Fruit fly (Drosophila melanogaster) whole organism, embryonic: Measurements from ENCODE around the gene plum.
A peak's percentile ranks its signal among the peaks of the same experiment; 100 is the strongest.

Experiments
- Bteb2 ChIP-seq: fragments of 200-800 bp; sonication (Bioruptor generic); optimal IDR thresholded peaks from 2 replicates; lab custom pipeline; 2016; ENCODE audit warnings: missing biosample characterization, missing genetic modification characterization
- CG11695 ChIP-seq: fragments of 200-800 bp; sonication (Bioruptor generic); IDR thresholded peaks from 3 replicates; pipeline ENCODE4 v1.3.6; 2022; ENCODE audit warnings: missing biosample characterization, missing genetic modification characterization
- CG13424 ChIP-seq: fragments of 200-800 bp; sonication (Bioruptor generic); optimal IDR thresholded peaks from 2 replicates; lab custom pipeline; 2019; ENCODE audit warnings: missing biosample characterization, mild to moderate bottlenecking, missing genetic modification characterization, moderate library complexity
- CG15269 ChIP-seq: fragments of 200-800 bp; sonication (Bioruptor generic); optimal IDR thresholded peaks from 2 replicates; lab custom pipeline; 2018; ENCODE audit warnings: missing biosample characterization, mild to moderate bottlenecking, missing genetic modification characterization, moderate library complexity
- CG1647 ChIP-seq: fragments of 200-800 bp; sonication (Bioruptor generic); optimal IDR thresholded peaks from 3 replicates; lab custom pipeline; 2016; ENCODE audit warnings: missing biosample characterization, missing genetic modification characterization
- CG17359 ChIP-seq: fragments of 200-800 bp; sonication (Bioruptor generic); optimal IDR thresholded peaks from 3 replicates; lab custom pipeline; 2018; ENCODE audit warnings: missing biosample characterization, mild to moderate bottlenecking, missing genetic modification characterization, moderate library complexity
- CG17612 ChIP-seq: fragments of 200-800 bp; sonication (Bioruptor generic); IDR thresholded peaks from 2 replicates; pipeline ENCODE4 v1.3.6; 2022; ENCODE audit warnings: missing biosample characterization, missing genetic modification characterization
- CG18262 ChIP-seq: fragments of 200-800 bp; optimal IDR thresholded peaks from 3 replicates; lab custom pipeline; 2019; ENCODE audit warnings: missing biosample characterization, mild to moderate bottlenecking, missing genetic modification characterization, moderate library complexity
- CG3065 ChIP-seq: fragments of 200-800 bp; sonication (Bioruptor generic); optimal IDR thresholded peaks from 2 replicates; lab custom pipeline; 2016; ENCODE audit warnings: missing biosample characterization, missing genetic modification characterization
- CG32772 ChIP-seq: fragments of 200-800 bp; sonication (Bioruptor generic); IDR thresholded peaks from 2 replicates; pipeline ENCODE4 v1.3.6; 2022; ENCODE audit warnings: missing biosample characterization, missing genetic modification characterization
- CG3281 ChIP-seq: fragments of 200-800 bp; sonication (Bioruptor generic); optimal IDR thresholded peaks from 3 replicates; lab custom pipeline; 2017; ENCODE audit warnings: missing biosample characterization, mild to moderate bottlenecking, missing genetic modification characterization
- CG33213 ChIP-seq: fragments of 200-800 bp; sonication (Bioruptor generic); optimal IDR thresholded peaks from 3 replicates; lab custom pipeline; 2016; ENCODE audit warnings: missing biosample characterization, missing genetic modification characterization
- CG6765 ChIP-seq: fragments of 200-800 bp; sonication (Bioruptor generic); optimal IDR thresholded peaks from 3 replicates; lab custom pipeline; 2017; ENCODE audit warnings: missing biosample characterization, mild to moderate bottlenecking, missing genetic modification characterization
- ERR ChIP-seq: fragments of 200-800 bp; sonication (Bioruptor generic); optimal IDR thresholded peaks from 2 replicates; lab custom pipeline; 2016; ENCODE audit warnings: missing biosample characterization, missing genetic modification characterization
- HLH3B ChIP-seq: fragments of 200-800 bp; sonication (Bioruptor generic); IDR thresholded peaks from 2 replicates; pipeline ENCODE4 v1.3.6; 2022; ENCODE audit warnings: missing biosample characterization, missing genetic modification characterization
- Hand ChIP-seq: fragments of 200-800 bp; sonication (Bioruptor generic); optimal IDR thresholded peaks from 2 replicates; lab custom pipeline; 2017; ENCODE audit warnings: mild to moderate bottlenecking, missing biosample characterization, missing genetic modification reagents, missing genetic modification characterization
- HmgZ ChIP-seq: fragments of 200-800 bp; sonication (Bioruptor generic); optimal IDR thresholded peaks from 2 replicates; lab custom pipeline; 2018; ENCODE audit warnings: missing biosample characterization, mild to moderate bottlenecking, missing genetic modification characterization
- Hr51 ChIP-seq, 2 experiments: fragments of 200-800 bp; sonication (Bioruptor generic); optimal IDR thresholded peaks; 2 replicates in 1 of 2; 3 replicates in 1 of 2; lab custom pipeline; 2016 to 2018; ENCODE audit warnings: missing biosample characterization in 2 of 2, missing genetic modification characterization in 2 of 2, mild to moderate bottlenecking in 1 of 2, moderate library complexity in 1 of 2
- Lhr ChIP-seq: fragments of 200-800 bp; sonication (Bioruptor generic); optimal IDR thresholded peaks from 3 replicates; lab custom pipeline; 2017; ENCODE audit warnings: mild to moderate bottlenecking, missing biosample characterization, missing genetic modification reagents, missing genetic modification characterization
- MBD-R2 ChIP-seq: fragments of 200-800 bp; sonication (Bioruptor generic); IDR thresholded peaks from 2 replicates; pipeline ENCODE4 v1.3.6; 2022; ENCODE audit warnings: missing biosample characterization, missing genetic modification characterization
- Scr ChIP-seq: fragments of 200-800 bp; sonication (Bioruptor generic); IDR thresholded peaks from 2 replicates; pipeline ENCODE4 v1.3.6; 2022; ENCODE audit warnings: missing biosample characterization, missing genetic modification characterization; ENCODE audit not compliant: partially characterized antibody
- Stat92E ChIP-seq, 3 experiments: fragments of >200 bp in 2 of 3; fragments of 200-800 bp in 1 of 3; sonication (Bioruptor generic) in 1 of 3; optimal IDR thresholded peaks; 2 replicates each; lab custom pipeline; 2017 to 2019; ENCODE audit warnings: missing biosample characterization in 3 of 3, missing genetic modification characterization in 3 of 3, mild to moderate bottlenecking in 1 of 3, moderate library complexity in 1 of 3
- ap ChIP-seq: fragments of 200-800 bp; sonication (Bioruptor generic); IDR thresholded peaks from 2 replicates; pipeline ENCODE4 v1.3.6; 2022; ENCODE audit warnings: missing biosample characterization, missing genetic modification characterization
- cas ChIP-seq: fragments of 200-800 bp; sonication (Bioruptor generic); IDR thresholded peaks from 2 replicates; pipeline ENCODE4 v1.3.6; 2022; ENCODE audit warnings: missing biosample characterization, missing genetic modification characterization
- cg ChIP-seq: fragments of 200-800 bp; sonication (Bioruptor generic); optimal IDR thresholded peaks from 3 replicates; lab custom pipeline; 2019; ENCODE audit warnings: missing biosample characterization, mild to moderate bottlenecking, missing genetic modification characterization, moderate library complexity
- corto ChIP-seq: fragments of 200-800 bp; sonication (Bioruptor generic); optimal IDR thresholded peaks from 2 replicates; lab custom pipeline; 2016; ENCODE audit warnings: missing biosample characterization, mild to moderate bottlenecking, missing genetic modification characterization, moderate library complexity
- cwo ChIP-seq: fragments of 200-800 bp; sonication (Bioruptor generic); optimal IDR thresholded peaks from 3 replicates; lab custom pipeline; 2017; ENCODE audit warnings: missing biosample characterization, missing genetic modification characterization, mild to moderate bottlenecking, moderate library complexity, missing genetic modification reagents
- dan ChIP-seq: fragments of 200-800 bp; sonication (Bioruptor generic); IDR thresholded peaks from 2 replicates; pipeline ENCODE4 v1.3.6; 2022; ENCODE audit warnings: missing biosample characterization, missing genetic modification characterization
- dimm ChIP-seq: fragments of 200-800 bp; sonication (Bioruptor generic); IDR thresholded peaks from 2 replicates; pipeline ENCODE4 v1.3.6; 2022; ENCODE audit warnings: missing biosample characterization, missing genetic modification characterization
- disco-r ChIP-seq: fragments of 200-800 bp; sonication (Bioruptor generic); optimal IDR thresholded peaks from 2 replicates; lab custom pipeline; 2016; ENCODE audit warnings: missing biosample characterization, missing genetic modification characterization
- dm ChIP-seq: fragments of 200-800 bp; sonication (Bioruptor generic); optimal IDR thresholded peaks from 3 replicates; lab custom pipeline; 2016; ENCODE audit warnings: missing biosample characterization, missing genetic modification characterization
- fd3F ChIP-seq: fragments of 200-800 bp; sonication (Bioruptor generic); optimal IDR thresholded peaks from 2 replicates; lab custom pipeline; 2018; ENCODE audit warnings: missing biosample characterization, mild to moderate bottlenecking, missing genetic modification characterization, moderate library complexity
- ftz-f1 ChIP-seq: fragments of 200-800 bp; sonication (Bioruptor generic); optimal IDR thresholded peaks from 2 replicates; lab custom pipeline; 2016; ENCODE audit warnings: missing biosample characterization, missing genetic modification characterization
- gfzf ChIP-seq: fragments of 200-800 bp; sonication (Bioruptor generic); optimal IDR thresholded peaks from 2 replicates; lab custom pipeline; 2016; ENCODE audit warnings: missing biosample characterization, mild to moderate bottlenecking, missing genetic modification characterization, moderate library complexity
- hb ChIP-seq: fragments of 200-800 bp; sonication (Bioruptor generic); IDR thresholded peaks from 3 replicates; pipeline ENCODE4 v1.3.6; 2022; ENCODE audit warnings: missing biosample characterization, missing genetic modification characterization; ENCODE audit not compliant: partially characterized antibody
- odd ChIP-seq: fragments of 200-800 bp; sonication (Bioruptor generic); optimal IDR thresholded peaks from 2 replicates; lab custom pipeline; 2017; ENCODE audit warnings: missing biosample characterization, mild to moderate bottlenecking, missing genetic modification characterization
- prd ChIP-seq, 3 experiments: fragments of >200 bp in 2 of 3; fragments of 200-800 bp in 1 of 3; sonication (Bioruptor generic) in 1 of 3; optimal IDR thresholded peaks in 2 of 3; IDR thresholded peaks in 1 of 3; 2 replicates in 2 of 3; 3 replicates in 1 of 3; pipeline versions ENCODE4 v1.3.6 to Lab custom; 2017 to 2022; ENCODE audit warnings: missing biosample characterization in 1 of 3, missing genetic modification characterization in 1 of 3
- ranshi ChIP-seq: fragments of 200-800 bp; sonication (Bioruptor generic); IDR thresholded peaks from 2 replicates; pipeline ENCODE4 v1.3.6; 2022; ENCODE audit warnings: missing biosample characterization, missing genetic modification characterization
- sd ChIP-seq: fragments of 200-800 bp; sonication (Bioruptor generic); optimal IDR thresholded peaks from 3 replicates; lab custom pipeline; 2018; ENCODE audit warnings: missing biosample characterization, mild to moderate bottlenecking, missing genetic modification characterization, moderate library complexity
- sens ChIP-seq: fragments of 200-800 bp; sonication (Bioruptor generic); peaks from one replicate; lab custom pipeline; 2016; ENCODE audit warnings: missing biosample characterization, missing genetic modification characterization
- shn ChIP-seq: fragments of 200-800 bp; sonication (Bioruptor generic); optimal IDR thresholded peaks from 3 replicates; lab custom pipeline; 2016; ENCODE audit warnings: missing biosample characterization, missing genetic modification characterization
- sim ChIP-seq: fragments of 200-800 bp; sonication (Bioruptor generic); IDR thresholded peaks from 2 replicates; pipeline ENCODE4 v1.3.6; 2022; ENCODE audit warnings: missing biosample characterization, missing genetic modification characterization
- sisA ChIP-seq: fragments of 200-800 bp; sonication (Bioruptor generic); IDR thresholded peaks from 2 replicates; pipeline ENCODE4 v1.3.6; 2022; ENCODE audit warnings: missing biosample characterization, missing genetic modification characterization
- slou ChIP-seq: fragments of 200-800 bp; sonication (Bioruptor generic); optimal IDR thresholded peaks from 3 replicates; lab custom pipeline; 2016; ENCODE audit warnings: missing biosample characterization, missing genetic modification characterization
- sqz ChIP-seq: fragments of 200-800 bp; sonication (Bioruptor generic); optimal IDR thresholded peaks from 3 replicates; lab custom pipeline; 2018; ENCODE audit warnings: missing biosample characterization, mild to moderate bottlenecking, missing genetic modification characterization
- trem ChIP-seq: fragments of 200-800 bp; optimal IDR thresholded peaks from 3 replicates; lab custom pipeline; 2019; ENCODE audit warnings: missing biosample characterization, mild to moderate bottlenecking, missing genetic modification characterization, moderate library complexity
- tx ChIP-seq: fragments of 200-800 bp; sonication (Bioruptor generic); optimal IDR thresholded peaks from 2 replicates; lab custom pipeline; 2016; ENCODE audit warnings: missing biosample characterization, missing genetic modification characterization
- unc-4 ChIP-seq: fragments of 200-800 bp; sonication (Bioruptor generic); IDR thresholded peaks from 2 replicates; pipeline ENCODE4 v1.3.6; 2022; ENCODE audit warnings: missing biosample characterization, missing genetic modification characterization; ENCODE audit not compliant: partially characterized antibody
- usp ChIP-seq: fragments of >200 bp; optimal IDR thresholded peaks from 2 replicates; lab custom pipeline; 2017; ENCODE audit warnings: missing biosample characterization, missing genetic modification characterization

Gene plum

dm6 chr3R:26454494-26454893 is 80.5 kb downstream of the plum start, which contains the start of gene CG43117:
Gene CG43117, plus strand, starts transcription at chr3R:26454794.
- TF ChIP-seq corto (GFP tag; lab: Kevin White, UChicago) (no peak), sens (GFP tag; lab: Kevin White, UChicago) (peak; percentile 20)

- TF ChIP-seq CG33213 (peak; percentile 22), fd3F (no peak), CG3281 (no peak), unc-4 (GFP tag; lab: Robert Waterston, UW) (no peak; the same call in 1 of the 2 replicates), dimm (GFP tag; lab: Robert Waterston, UW) (no peak), MBD-R2 (peak; percentile 53; the same call in 1 of the 2 replicates), Lhr (peak; percentile 55), CG17612 (GFP tag; lab: Robert Waterston, UW) (no peak), sisA (no peak), CG15269 (tag; lab: Kevin White, UChicago) (no peak), Hand (GFP tag; lab: Kevin White, UChicago) (no peak), CG3065 (GFP tag; lab: Kevin White, UChicago) (no peak), odd (no peak), CG17359 (tag; lab: Kevin White, UChicago) (no peak), sd (tag; lab: Kevin White, UChicago) (peak; percentile 79), Hr51 (GFP tag; optimal IDR thresholded peaks at IDR 0.05; lab: Kevin White, UChicago) (no peak), Bteb2 (GFP tag; lab: Kevin White, UChicago) (no peak), CG13424 (no peak), Scr (GFP tag; lab: Robert Waterston, UW) (0 out of 2 replicates have a peak, but pooled peaks have one; percentile 26), sqz (GFP tag; lab: Kevin White, UChicago) (no peak), CG6765 (GFP tag; lab: Kevin White, UChicago) (no peak), slou (GFP tag; lab: Kevin White, UChicago) (no peak), sim (no peak), disco-r (GFP tag; lab: Kevin White, UChicago) (no peak), cwo (no peak), HmgZ (tag; lab: Kevin White, UChicago) (no peak), gfzf (GFP tag; lab: Kevin White, UChicago) (peak; percentile 87), HLH3B (GFP tag; lab: Robert Waterston, UW) (no peak), CG1647 (GFP tag; lab: Kevin White, UChicago) (no peak), ERR (GFP tag; lab: Kevin White, UChicago) (no peak), ftz-f1 (GFP tag; lab: Kevin White, UChicago) (no peak), CG11695 (GFP tag; lab: Robert Waterston, UW) (no peak), cas (GFP tag; lab: Robert Waterston, UW) (no peak), tx (GFP tag; lab: Kevin White, UChicago) (peak; percentile 24), shn (GFP tag; lab: Kevin White, UChicago) (no peak), prd (optimal IDR thresholded peaks at IDR 0.05; lab: Kevin White, UChicago) (no peak), prd (GFP tag; IDR thresholded peaks at IDR 0.05; lab: Robert Waterston, UW) (no peak), CG18262 (tag; lab: Kevin White, UChicago) (no peak), hb (no peak), ap (GFP tag; lab: Robert Waterston, UW) (no peak), Stat92E (GFP tag; optimal IDR thresholded peaks at IDR 0.05; lab: Kevin White, UChicago) (peak in 1 of 3 experiments; percentile 3), dm (GFP tag; lab: Kevin White, UChicago) (no peak), cg (GFP tag; lab: Kevin White, UChicago) (no peak), usp (GFP tag; lab: Kevin White, UChicago) (no peak), ranshi (no peak), dan (GFP tag; lab: Robert Waterston, UW) (no peak), trem (tag; lab: Kevin White, UChicago) (peak; percentile 71), CG32772 (no peak)
Measured at dm6 chr3R:26452345-26452744, 82.7 kb downstream of the plum start, which contains the start of gene CG5447. Gene CG5447, plus strand, starts transcription at chr3R:26452534.
